Fruit fly (Drosophila melanogaster): ENCODE results near the gene mdy.
A peak's percentile ranks its signal among the peaks of the same experiment; 100 is the strongest.

Gene mdy

DNA sequence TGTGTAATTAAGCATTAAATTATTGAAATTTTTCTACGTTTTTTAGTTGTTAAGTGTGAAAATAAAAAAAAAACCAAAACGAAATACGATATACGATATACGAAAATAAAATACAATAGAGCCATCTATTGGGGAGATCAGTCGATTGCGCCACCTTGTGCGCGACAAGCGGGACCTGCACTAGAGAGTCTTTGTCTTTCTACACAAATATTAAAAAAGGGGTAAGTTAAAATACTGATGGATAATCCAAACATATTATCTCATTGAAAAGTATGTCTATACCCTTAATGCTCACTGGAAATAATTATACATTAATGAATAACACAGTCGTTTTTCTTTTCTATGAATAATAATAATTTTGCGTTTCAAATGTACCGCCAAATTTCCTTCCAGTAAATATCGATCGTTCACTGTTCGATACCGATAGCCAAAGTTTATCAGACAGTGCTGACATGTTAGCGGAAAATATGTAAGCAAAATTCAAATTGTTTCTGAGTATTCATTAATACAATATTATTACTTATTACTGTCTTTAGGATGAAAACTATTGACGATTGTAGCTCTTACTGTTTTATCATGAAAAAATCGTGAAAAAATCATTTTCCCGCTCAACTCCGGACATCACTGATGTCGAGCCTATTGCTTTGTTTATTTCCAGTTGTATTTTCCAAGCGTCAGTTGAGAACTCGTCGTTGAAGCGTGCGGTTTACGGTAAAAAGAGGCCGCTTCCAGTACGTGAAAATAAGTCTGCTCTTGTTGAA, at the start of gene mdy (continued):
- TF ChIP-seq trem (tag; optimal IDR thresholded peaks at IDR 0.05) (peak; percentile 23), CG11696 (GFP tag; IDR thresholded peaks at IDR 0.05) (no peak), wor (GFP tag; IDR thresholded peaks at IDR 0.05) (no peak; the same call in 1 of the 2 replicates), scrt (GFP tag; optimal IDR thresholded peaks at IDR 0.05) (no peak), CG17802 (tag; optimal IDR thresholded peaks at IDR 0.05) (no peak), Dref (GFP tag; IDR thresholded peaks at IDR 0.05) (peak; percentile 73), knrl (GFP tag; IDR thresholded peaks at IDR 0.05; ENCODE audit: partially characterized antibody) (no peak; the same call in 1 of the 3 replicates), nmo (GFP tag; optimal IDR thresholded peaks at IDR 0.05) (peak; percentile 57), maf-S (GFP tag; optimal IDR thresholded peaks at IDR 0.05) (peak; percentile 23), psq (GFP tag; optimal IDR thresholded peaks at IDR 0.05) (no peak), CG8924 (tag; optimal IDR thresholded peaks at IDR 0.05) (peak; percentile 74), NC2β (GFP tag; optimal IDR thresholded peaks at IDR 0.05) (peak; percentile 37), sens (GFP tag) (peak; percentile 92), CG15696 (tag; optimal IDR thresholded peaks at IDR 0.05) (peak; percentile 15), CG2199 (GFP tag; IDR thresholded peaks at IDR 0.05) (0 out of 3 replicates have a peak, but pooled peaks have one; percentile 61), ato (GFP tag; IDR thresholded peaks at IDR 0.05; ENCODE audit: partially characterized antibody) (no peak), dysf (GFP tag; IDR thresholded peaks at IDR 0.05) (peak; percentile 55; the same call in 2 of the 3 replicates), kni (GFP tag; optimal IDR thresholded peaks at IDR 0.05) (peak; percentile 8), chm (GFP tag; IDR thresholded peaks at IDR 0.05) (no peak; the same call in 1 of the 2 replicates), CG30431 (GFP tag; optimal IDR thresholded peaks at IDR 0.05) (peak; percentile 15), twi (tag; optimal IDR thresholded peaks at IDR 0.05) (no peak), ewg (GFP tag; optimal IDR thresholded peaks at IDR 0.05) (no peak), Dek (tag; optimal IDR thresholded peaks at IDR 0.05) (peak; percentile 54), ATbp (GFP tag; optimal IDR thresholded peaks at IDR 0.05) (peak; percentile 44), CG34376 (GFP tag; optimal IDR thresholded peaks at IDR 0.05) (peak; percentile 69), p53 (GFP tag; optimal IDR thresholded peaks at IDR 0.05) (no peak), corto (GFP tag; optimal IDR thresholded peaks at IDR 0.05) (peak; percentile 33), crol (GFP tag; IDR thresholded peaks at IDR 0.05) (no peak), btn (GFP tag; optimal IDR thresholded peaks at IDR 0.05) (no peak), Ravus (GFP tag; IDR thresholded peaks at IDR 0.05) (no peak), MTF-1 (GFP tag; optimal IDR thresholded peaks at IDR 0.05; ENCODE audit: borderline replicate concordance) (peak; percentile 31), hth (optimal IDR thresholded peaks at IDR 0.05) (no peak), CG3407 (GFP tag; optimal IDR thresholded peaks at IDR 0.05) (no peak), zen2 (GFP tag; IDR thresholded peaks at IDR 0.05; ENCODE audit: partially characterized antibody) (no peak), CG13123 (GFP tag; optimal IDR thresholded peaks at IDR 0.05) (peak; percentile 13), Sin3A (optimal IDR thresholded peaks at IDR 0.05) (no peak), tgo (GFP tag; IDR thresholded peaks at IDR 0.05) (peak; percentile 53), ken (GFP tag; IDR thresholded peaks at IDR 0.05) (peak; percentile 60; the same call in 1 of the 3 replicates), pho (GFP tag; optimal IDR thresholded peaks at IDR 0.05) (peak; percentile 47), ro (GFP tag; IDR thresholded peaks at IDR 0.05) (no peak), ERR (GFP tag; optimal IDR thresholded peaks at IDR 0.05) (no peak), ssp (GFP tag; IDR thresholded peaks at IDR 0.05) (peak; percentile 55; the same call in 1 of the 2 replicates), CG17186 (GFP tag; optimal IDR thresholded peaks at IDR 0.05) (peak; percentile 7), Aef1 (GFP tag; IDR thresholded peaks at IDR 0.05) (peak; percentile 47; the same call in 2 of the 3 replicates), gcm (GFP tag; optimal IDR thresholded peaks at IDR 0.05) (peak; percentile 14), CG12299 (tag; optimal IDR thresholded peaks at IDR 0.05) (peak; percentile 37)
